Fruit fly (Drosophila melanogaster) whole organism, embryonic: ENCODE measurements around the gene CG6912.

Experiments used
- Asciz ChIP-seq: fragments of 200-800 bp; sonication (Bioruptor generic); optimal IDR thresholded peaks from 2 replicates; lab custom pipeline; 2017; ENCODE audit warnings: missing biosample characterization, mild to moderate bottlenecking, missing genetic modification characterization, missing genetic modification reagents
- Blimp-1 ChIP-seq: fragments of 200-800 bp; sonication (Bioruptor generic); optimal IDR thresholded peaks from 3 replicates; lab custom pipeline; 2018; ENCODE audit warnings: missing biosample characterization, missing genetic modification characterization, mild to moderate bottlenecking, moderate library complexity, missing genetic modification reagents
- CG10321 ChIP-seq: fragments of 200-800 bp; sonication (Bioruptor generic); IDR thresholded peaks from 2 replicates; pipeline ENCODE4 v1.3.6; 2022; ENCODE audit warnings: missing biosample characterization, missing genetic modification characterization
- CG10979 ChIP-seq: fragments of 200-800 bp; sonication (Bioruptor generic); optimal IDR thresholded peaks from 2 replicates; lab custom pipeline; 2018; ENCODE audit warnings: missing biosample characterization, mild to moderate bottlenecking, missing genetic modification characterization, moderate library complexity
- CG11695 ChIP-seq: fragments of 200-800 bp; sonication (Bioruptor generic); IDR thresholded peaks from 3 replicates; pipeline ENCODE4 v1.3.6; 2022; ENCODE audit warnings: missing biosample characterization, missing genetic modification characterization
- CG11696 ChIP-seq: fragments of 200-800 bp; sonication (Bioruptor generic); IDR thresholded peaks from 2 replicates; pipeline ENCODE4 v1.3.6; 2022; ENCODE audit warnings: missing biosample characterization, missing genetic modification characterization
- CG13296 ChIP-seq: fragments of 200-800 bp; sonication (Bioruptor generic); optimal IDR thresholded peaks from 3 replicates; lab custom pipeline; 2018; ENCODE audit warnings: missing biosample characterization, mild to moderate bottlenecking, missing genetic modification characterization
- CG14710 ChIP-seq: fragments of 200-800 bp; sonication (Bioruptor generic); optimal IDR thresholded peaks from 3 replicates; lab custom pipeline; 2019; ENCODE audit warnings: missing biosample characterization, mild to moderate bottlenecking, missing genetic modification characterization, moderate library complexity
- CG15479 ChIP-seq: fragments of 200-800 bp; sonication (Bioruptor generic); optimal IDR thresholded peaks from 3 replicates; lab custom pipeline; 2019; ENCODE audit warnings: missing biosample characterization, mild to moderate bottlenecking, missing genetic modification characterization, moderate library complexity
- CG15514 ChIP-seq: fragments of 200-800 bp; sonication (Bioruptor generic); optimal IDR thresholded peaks from 3 replicates; lab custom pipeline; 2017; ENCODE audit warnings: missing biosample characterization, missing genetic modification characterization, mild to moderate bottlenecking, moderate library complexity, missing genetic modification reagents
- CG34224 ChIP-seq: fragments of 200-800 bp; sonication (Bioruptor generic); IDR thresholded peaks from 3 replicates; pipeline ENCODE4 v1.3.6; 2022; ENCODE audit warnings: missing biosample characterization, missing genetic modification characterization; ENCODE audit not compliant: partially characterized antibody
- CG4360 ChIP-seq: fragments of 200-800 bp; sonication (Bioruptor generic); IDR thresholded peaks from 2 replicates; pipeline ENCODE4 v1.3.6; 2022; ENCODE audit warnings: missing biosample characterization, missing genetic modification characterization
- CG6175 ChIP-seq: fragments of 200-800 bp; sonication (Bioruptor generic); IDR thresholded peaks from 3 replicates; pipeline ENCODE4 v1.3.6; 2022; ENCODE audit warnings: missing biosample characterization, missing genetic modification characterization
- CG8924 ChIP-seq: fragments of 200-800 bp; optimal IDR thresholded peaks from 3 replicates; lab custom pipeline; 2019; ENCODE audit warnings: missing biosample characterization, mild to moderate bottlenecking, missing genetic modification characterization, moderate library complexity
- CTCF ChIP-seq: fragments of 200-800 bp; sonication (Bioruptor generic); optimal IDR thresholded peaks from 2 replicates; lab custom pipeline; 2017; ENCODE audit warnings: missing biosample characterization, mild to moderate bottlenecking, missing genetic modification characterization, moderate library complexity
- CkIIα-i1 ChIP-seq: fragments of 200-800 bp; sonication (Bioruptor generic); IDR thresholded peaks from 2 replicates; pipeline ENCODE4 v1.3.6; 2022; ENCODE audit warnings: missing biosample characterization, missing genetic modification characterization
- D ChIP-seq, 2 experiments: fragments of 200-800 bp in 1 of 2; fragments of >200 bp in 1 of 2; sonication (Bioruptor generic) in 1 of 2; optimal IDR thresholded peaks; 2 replicates in 1 of 2; 3 replicates in 1 of 2; lab custom pipeline; 2017; ENCODE audit warnings: mild to moderate bottlenecking in 1 of 2, missing biosample characterization in 1 of 2, missing genetic modification characterization in 1 of 2, missing genetic modification reagents in 1 of 2
- Dll ChIP-seq: fragments of 200-800 bp; sonication (Bioruptor generic); IDR thresholded peaks from 4 replicates; pipeline ENCODE4 v1.3.6; 2022; ENCODE audit warnings: missing biosample characterization, missing genetic modification characterization; ENCODE audit not compliant: partially characterized antibody
- ERR ChIP-seq: fragments of 200-800 bp; sonication (Bioruptor generic); optimal IDR thresholded peaks from 2 replicates; lab custom pipeline; 2016; ENCODE audit warnings: missing biosample characterization, missing genetic modification characterization
- Hmr ChIP-seq: fragments of 200-800 bp; sonication (Bioruptor generic); optimal IDR thresholded peaks from 3 replicates; lab custom pipeline; 2017; ENCODE audit warnings: mild to moderate bottlenecking, missing biosample characterization, missing genetic modification reagents, missing genetic modification characterization
- Hr78 ChIP-seq, 2 experiments: fragments of 200-800 bp in 1 of 2; fragments of >200 bp in 1 of 2; sonication (Bioruptor generic) in 1 of 2; optimal IDR thresholded peaks; 2 replicates each; lab custom pipeline; 2017 to 2019; ENCODE audit warnings: missing biosample characterization in 2 of 2, missing genetic modification characterization in 2 of 2, mild to moderate bottlenecking in 1 of 2, moderate library complexity in 1 of 2
- Nf-YB ChIP-seq: fragments of 200-800 bp; sonication (Bioruptor generic); optimal IDR thresholded peaks from 3 replicates; lab custom pipeline; 2019; ENCODE audit warnings: missing biosample characterization, mild to moderate bottlenecking, missing genetic modification characterization, moderate library complexity
- Pdp1 ChIP-seq, 2 experiments: fragments of 200-800 bp; sonication (Bioruptor generic); optimal IDR thresholded peaks; 3 replicates each; lab custom pipeline; 2016; ENCODE audit warnings: missing biosample characterization in 2 of 2, missing genetic modification characterization in 2 of 2, mild to moderate bottlenecking in 1 of 2, moderate library complexity in 1 of 2
- Rfx ChIP-seq: fragments of 200-800 bp; sonication (Bioruptor generic); IDR thresholded peaks from 2 replicates; pipeline ENCODE4 v1.3.6; 2022; ENCODE audit warnings: missing biosample characterization, missing genetic modification characterization
- Tbp ChIP-seq: fragments of >200 bp; optimal IDR thresholded peaks from 2 replicates; lab custom pipeline; 2018; ENCODE audit warnings: missing biosample characterization, missing genetic modification characterization
- Trl ChIP-seq, 3 experiments: fragments of >200 bp in 2 of 3; fragments of 200-800 bp in 1 of 3; sonication (Bioruptor generic) in 1 of 3; optimal IDR thresholded peaks; 2 replicates in 1 of 3; 3 replicates in 2 of 3; lab custom pipeline; 2016 to 2017; ENCODE audit warnings: missing biosample characterization in 1 of 3, missing genetic modification characterization in 1 of 3
- br ChIP-seq: fragments of >200 bp; optimal IDR thresholded peaks from 2 replicates; lab custom pipeline; 2017
- cg ChIP-seq: fragments of 200-800 bp; sonication (Bioruptor generic); optimal IDR thresholded peaks from 3 replicates; lab custom pipeline; 2019; ENCODE audit warnings: missing biosample characterization, mild to moderate bottlenecking, missing genetic modification characterization, moderate library complexity
- chinmo ChIP-seq: fragments of 200-800 bp; sonication (Bioruptor generic); IDR thresholded peaks from 4 replicates; pipeline ENCODE4 v1.3.6; 2022; ENCODE audit warnings: missing biosample characterization, missing genetic modification characterization; ENCODE audit not compliant: partially characterized antibody
- ci ChIP-seq: fragments of 200-800 bp; sonication (Bioruptor generic); IDR thresholded peaks from 3 replicates; pipeline ENCODE4 v1.3.6; 2022; ENCODE audit warnings: missing biosample characterization, missing genetic modification characterization
- eve ChIP-seq, 2 experiments: fragments of >200 bp; optimal IDR thresholded peaks; 2 replicates each; lab custom pipeline; 2017; ENCODE audit warnings: missing biosample characterization in 2 of 2, missing genetic modification characterization in 2 of 2
- ftz-f1 ChIP-seq: fragments of 200-800 bp; sonication (Bioruptor generic); optimal IDR thresholded peaks from 2 replicates; lab custom pipeline; 2016; ENCODE audit warnings: missing biosample characterization, missing genetic modification characterization
- ken ChIP-seq: fragments of 200-800 bp; sonication (Bioruptor generic); IDR thresholded peaks from 3 replicates; pipeline ENCODE4 v1.3.6; 2022; ENCODE audit warnings: missing biosample characterization, missing genetic modification characterization
- klu ChIP-seq: fragments of 200-800 bp; sonication (Bioruptor generic); IDR thresholded peaks from 2 replicates; pipeline ENCODE4 v1.3.6; 2022; ENCODE audit warnings: missing biosample characterization, missing genetic modification characterization
- pfk ChIP-seq: fragments of 200-800 bp; sonication (Bioruptor generic); optimal IDR thresholded peaks from 2 replicates; lab custom pipeline; 2018; ENCODE audit warnings: missing biosample characterization, mild to moderate bottlenecking, missing genetic modification characterization, moderate library complexity
- pros ChIP-seq: fragments of 200-800 bp; sonication (Bioruptor generic); optimal IDR thresholded peaks from 3 replicates; lab custom pipeline; 2019; ENCODE audit warnings: missing biosample characterization, mild to moderate bottlenecking, missing genetic modification characterization, moderate library complexity
- schlank ChIP-seq: fragments of 200-800 bp; sonication (Bioruptor generic); optimal IDR thresholded peaks from 2 replicates; lab custom pipeline; 2018; ENCODE audit warnings: missing biosample characterization, mild to moderate bottlenecking, missing genetic modification characterization
- sens ChIP-seq: fragments of 200-800 bp; sonication (Bioruptor generic); peaks from one replicate; lab custom pipeline; 2016; ENCODE audit warnings: missing biosample characterization, missing genetic modification characterization
- sens-2 ChIP-seq: fragments of 200-800 bp; sonication (Bioruptor generic); IDR thresholded peaks from 2 replicates; pipeline ENCODE4 v1.3.6; 2022; ENCODE audit warnings: missing biosample characterization, missing genetic modification characterization
- stwl ChIP-seq: fragments of 200-800 bp; sonication (Bioruptor generic); optimal IDR thresholded peaks from 3 replicates; lab custom pipeline; 2018; ENCODE audit warnings: missing biosample characterization, mild to moderate bottlenecking, missing genetic modification characterization, moderate library complexity
- tll ChIP-seq, 2 experiments: fragments of 200-800 bp in 1 of 2; fragments of >200 bp in 1 of 2; sonication (Bioruptor generic) in 1 of 2; optimal IDR thresholded peaks; 2 replicates each; lab custom pipeline; 2017 to 2019; ENCODE audit warnings: missing biosample characterization in 2 of 2, missing genetic modification characterization in 2 of 2, mild to moderate bottlenecking in 1 of 2, moderate library complexity in 1 of 2
- z ChIP-seq: fragments of 200-800 bp; sonication (Bioruptor generic); IDR thresholded peaks from 3 replicates; pipeline ENCODE4 v1.3.6; 2022; ENCODE audit warnings: missing biosample characterization, missing genetic modification characterization

CG6912 gene

dm6 chr3R:15147038-15147744 lies 10.4 kb upstream of the CG6912 start, which contains the start of gene Glys (continued):
- TF ChIP-seq CG14710 (tag; lab: Kevin White, UChicago) = peak; percentile 34
- no peak for TF ChIP-seq schlank (tag; lab: Kevin White, UChicago)
- TF ChIP-seq Asciz (GFP tag; lab: Kevin White, UChicago) = no peak
- TF ChIP-seq Nf-YB (GFP tag; lab: Kevin White, UChicago) = no peak
- TF ChIP-seq CG11695 (GFP tag; lab: Robert Waterston, UW) = no peak

- TF ChIP-seq pfk = no peak
- 0 out of 3 replicates have a peak, but pooled peaks have one; percentile 31 for TF ChIP-seq ci
- TF ChIP-seq cg (GFP tag; lab: Kevin White, UChicago) = peak; percentile 80
- peak; percentile 99 for TF ChIP-seq CG4360 (GFP tag; lab: Robert Waterston, UW)
- peak; percentile 20 for TF ChIP-seq stwl (tag; lab: Kevin White, UChicago)
- TF ChIP-seq D (optimal IDR thresholded peaks at IDR 0.05; lab: Kevin White, UChicago) = peak; percentile 54
- TF ChIP-seq D (GFP tag; optimal IDR thresholded peaks at IDR 0.05; lab: Kevin White, UChicago) = no peak
- peak in 1 of 2 experiments; percentile 64 for TF ChIP-seq Trl (optimal IDR thresholded peaks at IDR 0.05; lab: Kevin White, UChicago)
- no peak for TF ChIP-seq Trl (GFP tag; optimal IDR thresholded peaks at IDR 0.05; lab: Kevin White, UChicago)
- TF ChIP-seq CG13296 (GFP tag; lab: Kevin White, UChicago) = no peak
- peak; percentile 49; the same call in 1 of the 3 replicates for TF ChIP-seq z (GFP tag; lab: Robert Waterston, UW)
- TF ChIP-seq CG10979 (tag; lab: Kevin White, UChicago) = peak; percentile 85
- 0 out of 2 replicates have a peak, but pooled peaks have one; percentile 11 for TF ChIP-seq CG11696 (GFP tag; lab: Robert Waterston, UW)
- TF ChIP-seq CG34224 (GFP tag; lab: Robert Waterston, UW) = 0 out of 3 replicates have a peak, but pooled peaks have one; percentile 9
- 0 out of 3 replicates have a peak, but pooled peaks have one; percentile 43 for TF ChIP-seq ken (GFP tag; lab: Robert Waterston, UW)
- peak in 1 of 2 experiments; percentile 87 for TF ChIP-seq Hr78 (GFP tag; optimal IDR thresholded peaks at IDR 0.05; lab: Kevin White, UChicago)
- TF ChIP-seq pros = peak; percentile 47
- TF ChIP-seq br (lab: Kevin White, UChicago) = no peak
- TF ChIP-seq CG10321 = peak; percentile 42
- no peak for TF ChIP-seq Tbp (GFP tag; lab: Kevin White, UChicago)
- peak; percentile 47; the same call in 1 of the 3 replicates for TF ChIP-seq CG6175
- peak in 1 of 2 experiments; percentile 92 for TF ChIP-seq tll (GFP tag; optimal IDR thresholded peaks at IDR 0.05; lab: Kevin White, UChicago)
- TF ChIP-seq ERR (GFP tag; lab: Kevin White, UChicago) = peak; percentile 99
- no peak for TF ChIP-seq CG15514 (GFP tag; lab: Kevin White, UChicago)
- TF ChIP-seq sens (GFP tag; lab: Kevin White, UChicago) = peak; percentile 49
- TF ChIP-seq eve (GFP tag; optimal IDR thresholded peaks at IDR 0.05; lab: Kevin White, UChicago) = peak in 1 of 2 experiments; percentile 43
- peak; percentile 83 for TF ChIP-seq CTCF
- 0 out of 4 replicates have a peak, but pooled peaks have one; percentile 81 for TF ChIP-seq chinmo (GFP tag; lab: Robert Waterston, UW)
- TF ChIP-seq CkIIα-i1 (GFP tag; lab: Robert Waterston, UW) = no peak
- TF ChIP-seq ftz-f1 (GFP tag; lab: Kevin White, UChicago) = peak; percentile 41
- no peak for TF ChIP-seq sens-2 (GFP tag; lab: Robert Waterston, UW)
- peak in 1 of 2 experiments; percentile 19 for TF ChIP-seq Pdp1 (GFP tag; optimal IDR thresholded peaks at IDR 0.05; lab: Kevin White, UChicago)
- peak; percentile 45 for TF ChIP-seq CG8924 (tag; lab: Kevin White, UChicago)
- TF ChIP-seq Hmr = no peak
- TF ChIP-seq klu (GFP tag; lab: Robert Waterston, UW) = no peak
- no peak for TF ChIP-seq Rfx (GFP tag; lab: Robert Waterston, UW)
- TF ChIP-seq Dll (GFP tag; lab: Robert Waterston, UW) = 0 out of 4 replicates have a peak, but pooled peaks have one; percentile 18
- peak; percentile 82 for TF ChIP-seq CG15479 (GFP tag; lab: Kevin White, UChicago)
- TF ChIP-seq Blimp-1 (GFP tag; lab: Kevin White, UChicago) = peak; percentile 60
Measured at dm6 chr3R:15146408-15147037, 9.7 kb upstream of the CG6912 start.
